Fruit fly (Drosophila melanogaster) Kc167 (cell line): ENCODE data around the gene CG4042.

Experiments used
- Myc ChIP-seq: fragments of >200 bp; optimal IDR thresholded peaks from 2 replicates; lab custom pipeline; 2017; ENCODE audit warnings: missing external identifiers
- Sin3A ChIP-seq: fragments of >200 bp; optimal IDR thresholded peaks from 2 replicates; lab custom pipeline; 2018; ENCODE audit warnings: missing external identifiers
- insv ChIP-seq: fragments of >200 bp; optimal IDR thresholded peaks from 3 replicates; lab custom pipeline; 2018; ENCODE audit warnings: missing external identifiers
- psq ChIP-seq: fragments of >200 bp; optimal IDR thresholded peaks from 2 replicates; lab custom pipeline; 2017; ENCODE audit warnings: missing external identifiers
- ttk ChIP-seq: sonication (Bioruptor generic); optimal IDR thresholded peaks from 2 replicates; lab custom pipeline; 2017; ENCODE audit warnings: missing external identifiers

DNA sequence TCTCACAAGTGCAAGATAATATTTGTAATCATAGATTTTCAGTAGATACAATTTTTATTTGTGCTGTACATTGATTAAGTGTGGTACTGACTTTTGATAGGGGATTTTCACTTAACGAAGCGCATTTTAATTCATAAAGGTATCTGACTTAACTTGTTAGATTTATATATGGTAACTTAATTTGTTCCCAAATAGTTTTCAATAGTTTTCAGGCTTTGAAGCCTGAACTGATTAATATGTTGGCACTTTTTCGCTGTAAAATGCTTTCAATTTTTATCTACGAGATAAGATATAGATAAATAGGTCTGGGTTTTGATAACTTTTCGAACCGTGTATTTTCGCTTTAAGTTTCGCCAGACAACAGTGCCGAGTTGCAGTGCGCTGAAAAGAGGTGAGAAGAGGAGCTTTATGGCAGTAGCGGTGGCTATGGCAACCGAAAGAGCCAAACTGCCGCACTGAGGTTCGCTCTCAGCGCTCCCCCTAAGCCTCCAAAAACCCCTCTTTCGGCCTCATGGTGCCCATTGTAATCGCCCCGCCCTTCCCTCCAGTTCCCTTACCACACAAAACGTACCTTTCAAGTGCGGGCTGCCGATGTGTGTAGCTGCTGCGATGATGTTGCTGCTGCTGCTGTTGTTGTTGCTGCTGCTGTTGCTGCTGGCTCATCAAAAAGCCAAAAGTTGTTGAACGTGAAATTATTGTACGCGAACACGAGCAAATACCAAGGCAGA lies 37.6 kb downstream of the CG4042 start:
- TF ChIP-seq psq (no peak), insv (lab: Kevin White, UChicago) (no peak), Myc (no peak), ttk (lab: Kevin White, UChicago) (no peak), Sin3A (lab: Kevin White, UChicago) (no peak)
